Worm (Caenorhabditis elegans): ENCODE results near the gene math-45.
"Not testable (repeated sequence)": the region's sequence is repeated elsewhere in the genome, so short reads cannot be mapped to it uniquely, and the experiment has no call there.

Gene math-45

DNA sequence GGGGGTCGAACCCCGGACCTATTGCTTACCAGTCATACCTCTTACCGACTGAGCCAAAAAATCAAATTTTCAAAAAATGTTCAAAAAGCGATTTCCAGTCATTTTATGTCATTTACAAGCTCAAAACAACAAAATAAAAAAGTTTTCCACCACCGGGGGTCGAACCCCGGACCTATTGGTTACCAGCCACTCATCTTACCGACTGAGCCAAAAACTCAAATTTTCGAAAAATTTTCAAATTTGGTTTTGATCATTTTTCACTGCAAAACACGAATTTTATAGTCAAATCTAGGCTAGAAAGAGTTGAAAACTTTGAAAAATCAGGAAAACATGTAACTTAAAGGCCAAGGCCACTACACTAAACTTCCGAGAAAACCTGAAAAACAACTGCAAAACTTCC lies 41.2 kb downstream of the math-45 start:
- TF ChIP-seq ztf-11 (tag; optimal IDR thresholded peaks at IDR 0.05) (no peak), sem-4 (tag; optimal IDR thresholded peaks at IDR 0.05) (no peak), unc-62 (GFP tag; optimal IDR thresholded peaks at IDR 0.05) (no peak), nhr-12 (tag; optimal IDR thresholded peaks at IDR 0.05) (no peak), nhr-237 (tag; optimal IDR thresholded peaks at IDR 0.05) (no peak), nhr-25 (tag; optimal IDR thresholded peaks at IDR 0.05) (no peak)

DNA sequence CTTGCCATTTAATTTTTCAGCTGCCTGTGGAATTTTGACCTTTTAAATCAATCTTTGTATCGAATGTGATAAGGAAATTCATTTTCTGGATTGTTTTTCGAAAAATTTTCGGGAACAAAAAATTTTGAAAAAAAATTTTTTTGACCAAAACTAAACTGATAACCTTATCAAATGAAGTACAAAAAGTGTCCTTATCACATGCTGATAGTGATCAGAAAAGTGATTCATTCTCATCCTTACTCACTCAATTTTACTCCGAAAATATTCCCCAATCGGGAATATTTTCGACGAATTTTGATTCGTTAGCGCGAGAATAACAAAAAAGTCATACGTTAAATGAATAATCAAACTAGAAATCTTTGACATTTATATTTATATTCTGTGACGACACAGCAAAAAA lies 41.9 kb downstream of the math-45 start:
- TF ChIP-seq nhr-77 (tag; optimal IDR thresholded peaks at IDR 0.05) (no peak), Y55F3AM.14 (GFP tag; optimal IDR thresholded peaks at IDR 0.05) (no peak), C34F6.9 (tag; optimal IDR thresholded peaks at IDR 0.05) (no peak), nhr-6 (tag; optimal IDR thresholded peaks at IDR 0.05) (no peak), skn-1 (tag; optimal IDR thresholded peaks at IDR 0.05) (peak; percentile 31), nhr-11 (tag; optimal IDR thresholded peaks at IDR 0.05) (no peak), unc-55 (GFP tag; optimal IDR thresholded peaks at IDR 0.05) (no peak), fos-1 (tag; optimal IDR thresholded peaks at IDR 0.05) (peak; percentile 90), unc-62 (GFP tag; optimal IDR thresholded peaks at IDR 0.05) (no peak), gmeb-1 (tag; optimal IDR thresholded peaks at IDR 0.05) (peak; percentile 4), elt-1 (tag; optimal IDR thresholded peaks at IDR 0.05) (no peak), lsy-2 (tag; optimal IDR thresholded peaks at IDR 0.05) (no peak)

DNA sequence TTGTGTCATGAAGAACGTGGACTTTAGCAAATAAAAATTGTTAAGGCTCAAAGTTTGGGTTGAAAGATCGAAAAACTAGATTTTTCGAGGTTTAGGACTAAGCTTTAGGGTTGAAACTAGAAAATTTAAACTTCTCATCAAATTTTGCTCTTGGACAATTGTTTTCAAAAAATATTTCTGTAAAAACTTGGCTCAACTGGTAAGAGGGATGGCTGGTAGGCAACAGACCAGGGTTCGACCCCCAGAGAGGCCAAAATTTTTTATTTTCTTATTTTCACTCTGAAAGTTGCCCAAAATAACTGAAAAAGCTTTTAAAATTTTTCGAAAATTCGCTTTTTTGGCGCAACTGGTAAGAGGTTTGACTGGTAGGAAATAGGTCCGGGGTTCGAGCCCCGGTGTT lies 42.4 kb downstream of the math-45 start:
- TF ChIP-seq alr-1 (tag; optimal IDR thresholded peaks at IDR 0.05): no peak
- TF ChIP-seq lsy-2 (tag; optimal IDR thresholded peaks at IDR 0.05): no peak
- no peak for TF ChIP-seq unc-55 (GFP tag; optimal IDR thresholded peaks at IDR 0.05)
- no peak for TF ChIP-seq nhr-21 (tag; optimal IDR thresholded peaks at IDR 0.05)
- TF ChIP-seq Y55F3AM.14 (GFP tag; optimal IDR thresholded peaks at IDR 0.05): no peak
- TF ChIP-seq gmeb-1 (tag; optimal IDR thresholded peaks at IDR 0.05): no peak
- TF ChIP-seq elt-3 (tag; optimal IDR thresholded peaks at IDR 0.05): no peak
- no peak for TF ChIP-seq lin-11 (tag; optimal IDR thresholded peaks at IDR 0.05)
- no peak for TF ChIP-seq lin-13 (GFP tag; optimal IDR thresholded peaks at IDR 0.05)
- TF ChIP-seq ZK546.5 (tag; optimal IDR thresholded peaks at IDR 0.05): no peak
- TF ChIP-seq fos-1 (tag; optimal IDR thresholded peaks at IDR 0.05): no peak
- no peak for TF ChIP-seq nhr-23 (tag; optimal IDR thresholded peaks at IDR 0.05)

DNA sequence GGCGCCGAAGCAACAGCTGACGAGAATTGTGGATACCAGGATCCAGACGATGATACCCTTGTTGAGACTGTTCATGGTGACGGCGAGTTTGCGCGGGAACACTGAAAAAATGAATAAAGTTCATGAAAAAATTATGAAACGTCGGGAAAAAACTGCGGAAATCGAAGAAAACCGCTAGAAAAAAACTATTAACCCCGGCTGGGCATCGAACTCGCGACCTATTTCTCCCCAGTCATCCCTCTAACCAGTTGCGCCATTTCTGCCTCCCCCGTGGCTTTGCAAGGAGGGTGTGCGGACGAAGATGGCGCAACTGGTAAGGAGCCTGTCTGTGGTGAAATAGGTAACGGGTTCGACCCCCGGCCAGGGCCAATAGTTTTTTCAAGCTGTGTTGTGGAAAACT lies 43.8 kb downstream of the math-45 start, which contains the start of gene H17B01.5:
H17B01.5 (minus strand) TSS at position 101 of the 400 bp plus-strand sequence.
- TF ChIP-seq F13H6.1 (tag; optimal IDR thresholded peaks at IDR 0.05): no peak
- no peak for TF ChIP-seq lin-39 (tag; optimal IDR thresholded peaks at IDR 0.05)
- TF ChIP-seq elt-3 (tag; optimal IDR thresholded peaks at IDR 0.05): no peak
- no peak for TF ChIP-seq aly-2 (tag; optimal IDR thresholded peaks at IDR 0.05)
- TF ChIP-seq nhr-10 (tag; optimal IDR thresholded peaks at IDR 0.05): no peak
- no peak for TF ChIP-seq fos-1 (tag; optimal IDR thresholded peaks at IDR 0.05)
- TF ChIP-seq nhr-6 (tag; optimal IDR thresholded peaks at IDR 0.05): no peak
- TF ChIP-seq unc-62 (GFP tag; optimal IDR thresholded peaks at IDR 0.05): no peak
- no peak for TF ChIP-seq nhr-25 (tag; optimal IDR thresholded peaks at IDR 0.05)
- no peak for TF ChIP-seq nhr-23 (tag; optimal IDR thresholded peaks at IDR 0.05)
- TF ChIP-seq ceh-16 (tag; optimal IDR thresholded peaks at IDR 0.05): no peak

DNA sequence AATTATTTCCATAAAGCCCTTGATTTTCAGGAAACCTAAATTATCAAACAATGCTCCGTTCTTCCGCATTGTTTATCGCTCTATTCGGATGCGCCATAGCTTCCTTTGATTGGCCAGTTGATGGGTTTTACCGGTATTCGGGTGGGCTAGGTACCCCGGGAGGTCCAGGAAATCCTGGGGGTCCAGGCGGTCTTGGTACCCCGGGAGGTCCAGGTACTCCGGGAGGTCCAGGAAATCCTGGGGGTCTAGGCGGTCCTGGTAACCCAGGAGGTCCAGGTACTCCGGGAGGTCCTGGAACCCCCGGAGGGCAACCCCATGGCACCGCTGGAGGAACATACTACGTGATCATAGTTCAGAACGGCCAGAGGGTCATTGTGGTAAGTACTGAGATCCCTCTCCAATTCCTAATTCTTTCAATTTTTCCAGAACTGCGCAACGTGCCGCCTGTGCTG lies 46.7 kb downstream of the math-45 start, which contains the start of gene H17B01.2:
H17B01.2 (plus strand) TSS at position 51 of the 452 bp plus-strand sequence.
- no peak for TF ChIP-seq Y55F3AM.14 (GFP tag; optimal IDR thresholded peaks at IDR 0.05)
- TF ChIP-seq crh-2 (tag; optimal IDR thresholded peaks at IDR 0.05): no peak
- TF ChIP-seq unc-39 (tag; optimal IDR thresholded peaks at IDR 0.05): no peak
- no peak for TF ChIP-seq snpc-4 (tag; optimal IDR thresholded peaks at IDR 0.05)

DNA sequence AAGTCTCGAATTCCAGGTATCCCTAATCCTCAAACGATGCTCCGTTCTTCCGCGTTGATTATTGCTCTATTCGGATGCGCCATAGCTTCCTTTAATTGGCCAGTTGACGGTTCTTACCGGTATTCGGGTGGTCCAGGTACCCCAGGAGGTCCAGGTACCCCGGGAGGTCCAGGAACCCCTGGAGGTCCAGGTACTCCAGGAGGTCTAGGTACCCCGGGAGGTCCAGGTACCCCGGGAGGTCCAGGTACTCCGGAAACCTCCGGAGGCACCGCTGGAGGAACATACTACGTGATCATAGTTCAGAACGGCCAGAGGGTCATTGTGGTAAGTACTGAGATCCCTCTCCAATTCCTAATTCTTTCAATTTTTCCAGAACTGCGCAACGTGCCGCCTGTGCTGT lies 49.5 kb downstream of the math-45 start, which contains the start of gene Y51H7C.1:
Y51H7C.1 (plus strand) TSS at position 17 of the 400 bp plus-strand sequence.
- not testable (repeated sequence) for TF ChIP-seq egl-27 (tag; optimal IDR thresholded peaks at IDR 0.05); ZK546.5 (tag; optimal IDR thresholded peaks at IDR 0.05); ama-1 (optimal IDR thresholded peaks at IDR 0.05)

Data from whole organism, L2 larva.